Worm (Caenorhabditis elegans) whole organism, L2 larva: ENCODE results near the gene skpo-1.

ENCODE experiments used
- alr-1 ChIP-seq: fragments of 150-350 bp; optimal IDR thresholded peaks from 2 replicates; lab custom pipeline; 2014; ENCODE audit warnings: missing biosample characterization, missing genetic modification characterization
- nhr-6 ChIP-seq: fragments of 150-350 bp; optimal IDR thresholded peaks from 2 replicates; lab custom pipeline; 2014; ENCODE audit warnings: missing biosample characterization, missing genetic modification characterization
- nhr-77 ChIP-seq: fragments of 150-350 bp; optimal IDR thresholded peaks from 2 replicates; lab custom pipeline; 2014; ENCODE audit warnings: missing biosample characterization, missing genetic modification characterization
- sem-4 ChIP-seq: fragments of 150-350 bp; optimal IDR thresholded peaks from 2 replicates; lab custom pipeline; 2014; ENCODE audit warnings: missing biosample characterization, missing genetic modification reagents, missing genetic modification characterization
- skn-1 ChIP-seq: sonication (generic microtip); optimal IDR thresholded peaks from 2 replicates; lab custom pipeline; 2017; ENCODE audit warnings: missing biosample characterization, missing genetic modification characterization
- ztf-11 ChIP-seq: sonication (generic microtip); optimal IDR thresholded peaks from 2 replicates; lab custom pipeline; 2017; ENCODE audit warnings: missing biosample characterization, missing genetic modification characterization

ce11 chrII:8419015-8419414, 14.4 kb upstream of the skpo-1 start:
- TF ChIP-seq nhr-6 (tag; lab: Kevin White, UChicago) (no peak), sem-4 (tag; lab: Kevin White, UChicago) (no peak), skn-1 (tag; lab: Kevin White, UChicago) (no peak), ztf-11 (tag; lab: Kevin White, UChicago) (no peak), nhr-77 (tag; lab: Kevin White, UChicago) (no peak), alr-1 (tag; lab: Kevin White, UChicago) (no peak)
